Worm (Caenorhabditis elegans): ENCODE results near the gene tomm-20.

- TF ChIP-seq mep-1 (tag; optimal IDR thresholded peaks at IDR 0.05), result no peak
- no peak for TF ChIP-seq nhr-12 (tag; optimal IDR thresholded peaks at IDR 0.05)
- peak; percentile 8 for TF ChIP-seq pha-4 (tag; optimal IDR thresholded peaks at IDR 0.05)
- TF ChIP-seq ztf-11 (tag; optimal IDR thresholded peaks at IDR 0.05), result no peak
Measured at ce11 chrV:12295015-12295414, 48.3 kb downstream of the tomm-20 start.

Data from whole organism, mixed stage, embryonic.